Worm (Caenorhabditis elegans) whole organism, midembryonic: ENCODE results near the gene ZK856.16.

Source experiments
- T22C8.4 ChIP-seq: fragments of 200-800 bp; sonication (Bioruptor generic); IDR thresholded peaks from 2 replicates; pipeline ENCODE4 v1.3.6; 2022; ENCODE audit warnings: missing genetic modification characterization, missing compliant biosample characterization
- cog-1 ChIP-seq: sonication (generic microtip); optimal IDR thresholded peaks from 2 replicates; lab custom pipeline; 2016; ENCODE audit warnings: missing genetic modification characterization, missing compliant biosample characterization
- flt-1 ChIP-seq: fragments of 200-800 bp; sonication (Bioruptor generic); IDR thresholded peaks from 2 replicates; pipeline ENCODE4 v1.3.6; 2022; ENCODE audit warnings: missing genetic modification characterization, missing compliant biosample characterization
- klf-2 ChIP-seq: fragments of 200-800 bp; sonication (Bioruptor generic); conservative IDR thresholded peaks from 2 replicates; pipeline ENCODE4 v1.3.6; 2022; ENCODE audit warnings: missing genetic modification reagents, missing genetic modification characterization, missing compliant biosample characterization
- med-1 ChIP-seq: sonication (generic microtip); optimal IDR thresholded peaks from 2 replicates; lab custom pipeline; 2017; ENCODE audit warnings: missing genetic modification characterization, mild to moderate bottlenecking, missing compliant biosample characterization, antibody characterized with exemption, missing genetic modification reagents; ENCODE audit not compliant: insufficient read depth
- ref-1 ChIP-seq: fragments of 200-800 bp; sonication (Bioruptor generic); conservative IDR thresholded peaks from 2 replicates; pipeline ENCODE4 v1.3.6; 2022; ENCODE audit warnings: missing genetic modification reagents, missing genetic modification characterization, missing compliant biosample characterization
- tab-1 ChIP-seq: fragments of 200-800 bp; sonication (Bioruptor generic); IDR thresholded peaks from 2 replicates; pipeline ENCODE4 v1.3.6; 2022; ENCODE audit warnings: missing genetic modification characterization, missing compliant biosample characterization
- ztf-23 ChIP-seq: fragments of 200-800 bp; sonication (Bioruptor generic); IDR thresholded peaks from 2 replicates; pipeline ENCODE4 v1.3.6; 2022; ENCODE audit warnings: missing genetic modification reagents, missing genetic modification characterization, missing compliant biosample characterization
- ztf-29 ChIP-seq: fragments of 200-800 bp; sonication (Bioruptor generic); IDR thresholded peaks from 2 replicates; pipeline ENCODE4 v1.3.6; 2022; ENCODE audit warnings: missing genetic modification reagents, missing genetic modification characterization, missing compliant biosample characterization

The ZK856.16 gene

ce11 chrV:10229222-10229879 lies 24.0 kb upstream of the ZK856.16 start, which contains the start of the genes pyt-1 and fipr-7:
Gene pyt-1 (minus strand): TSS chrV:10229322.
Gene fipr-7 (plus strand): TSS chrV:10229829.
- TF ChIP-seq ref-1 (GFP tag; lab: Robert Waterston, UW): no peak
- TF ChIP-seq ztf-23 (GFP tag; lab: Robert Waterston, UW): no peak
- TF ChIP-seq tab-1 (GFP tag; lab: Robert Waterston, UW): no peak
- no peak for TF ChIP-seq med-1 (GFP tag; lab: Kevin White, UChicago)
- no peak for TF ChIP-seq T22C8.4 (GFP tag; lab: Robert Waterston, UW)
- TF ChIP-seq ztf-29 (GFP tag; lab: Robert Waterston, UW): no peak
- no peak for TF ChIP-seq klf-2 (GFP tag; lab: Robert Waterston, UW)
- TF ChIP-seq flt-1 (GFP tag; lab: Robert Waterston, UW): no peak
- no peak for TF ChIP-seq cog-1 (tag; lab: Kevin White, UChicago)

- no peak for TF ChIP-seq ztf-29 (GFP tag; lab: Robert Waterston, UW)
- TF ChIP-seq T22C8.4 (GFP tag; lab: Robert Waterston, UW): no peak
- no peak for TF ChIP-seq ref-1 (GFP tag; lab: Robert Waterston, UW)
- TF ChIP-seq klf-2 (GFP tag; lab: Robert Waterston, UW): no peak
These were observed 23.0 kb upstream of the ZK856.16 start, which contains the start of gene fipr-4 for ce11 chrV:10228360-10228759. Gene fipr-4 (minus strand): TSS chrV:10228460.

- TF ChIP-seq flt-1 (GFP tag; lab: Robert Waterston, UW) (no peak), ref-1 (GFP tag; lab: Robert Waterston, UW) (no peak), tab-1 (GFP tag; lab: Robert Waterston, UW) (no peak), ztf-29 (GFP tag; lab: Robert Waterston, UW) (no peak), T22C8.4 (GFP tag; lab: Robert Waterston, UW) (no peak), ztf-23 (GFP tag; lab: Robert Waterston, UW) (no peak), cog-1 (tag; lab: Kevin White, UChicago) (no peak), med-1 (GFP tag; lab: Kevin White, UChicago) (no peak), klf-2 (GFP tag; lab: Robert Waterston, UW) (no peak)
These were observed 21.9 kb upstream of the ZK856.16 start, which contains the start of gene ttr-19 for ce11 chrV:10227333-10227732. Gene ttr-19 (minus strand): TSS chrV:10227433.

ce11 chrV:10225610-10226009 lies 20.2 kb upstream of the ZK856.16 start, which contains the start of gene daf-36:
Gene daf-36 (minus strand): TSS chrV:10225710.
- no peak for TF ChIP-seq klf-2 (GFP tag; lab: Robert Waterston, UW)
- TF ChIP-seq tab-1 (GFP tag; lab: Robert Waterston, UW): no peak
- no peak for TF ChIP-seq ztf-23 (GFP tag; lab: Robert Waterston, UW)
- no peak for TF ChIP-seq cog-1 (tag; lab: Kevin White, UChicago)
- no peak for TF ChIP-seq ref-1 (GFP tag; lab: Robert Waterston, UW)
- no peak for TF ChIP-seq med-1 (GFP tag; lab: Kevin White, UChicago)
- TF ChIP-seq ztf-29 (GFP tag; lab: Robert Waterston, UW): no peak
- no peak for TF ChIP-seq T22C8.4 (GFP tag; lab: Robert Waterston, UW)
- TF ChIP-seq flt-1 (GFP tag; lab: Robert Waterston, UW): no peak

ce11 chrV:10224619-10225018 lies 19.2 kb upstream of the ZK856.16 start:
- TF ChIP-seq T22C8.4 (GFP tag; lab: Robert Waterston, UW): no peak
- TF ChIP-seq ztf-23 (GFP tag; lab: Robert Waterston, UW): no peak
- TF ChIP-seq klf-2 (GFP tag; lab: Robert Waterston, UW): no peak
- TF ChIP-seq ref-1 (GFP tag; lab: Robert Waterston, UW): no peak
- no peak for TF ChIP-seq med-1 (GFP tag; lab: Kevin White, UChicago)
- no peak for TF ChIP-seq tab-1 (GFP tag; lab: Robert Waterston, UW)
- no peak for TF ChIP-seq flt-1 (GFP tag; lab: Robert Waterston, UW)
- TF ChIP-seq cog-1 (tag; lab: Kevin White, UChicago): no peak
- TF ChIP-seq ztf-29 (GFP tag; lab: Robert Waterston, UW): no peak

- TF ChIP-seq ztf-23 (GFP tag; lab: Robert Waterston, UW) (no peak), cog-1 (tag; lab: Kevin White, UChicago) (no peak), tab-1 (GFP tag; lab: Robert Waterston, UW) (no peak)
These were observed 16.6 kb upstream of the ZK856.16 start, which contains the start of gene C12D8.20 for ce11 chrV:10222007-10222406. Gene C12D8.20 (plus strand): TSS chrV:10222307.

- TF ChIP-seq med-1 (GFP tag; lab: Kevin White, UChicago) (no peak), tab-1 (GFP tag; lab: Robert Waterston, UW) (no peak)
These were observed 15.9 kb upstream of the ZK856.16 start, which contains the start of the genes fipr-5 and fipr-9 for ce11 chrV:10221317-10221716. Gene fipr-5 (minus strand): TSS chrV:10221417. Gene fipr-9 (plus strand): TSS chrV:10221662.

- TF ChIP-seq ref-1 (GFP tag; lab: Robert Waterston, UW) (no peak), med-1 (GFP tag; lab: Kevin White, UChicago) (no peak), cog-1 (tag; lab: Kevin White, UChicago) (no peak), ztf-29 (GFP tag; lab: Robert Waterston, UW) (no peak), tab-1 (GFP tag; lab: Robert Waterston, UW) (no peak)
These were observed 15.2 kb upstream of the ZK856.16 start, which contains the start of gene C12D8.13 for ce11 chrV:10220605-10221004. Gene C12D8.13 (minus strand): TSS chrV:10220705.

ce11 chrV:10216724-10217123 lies 11.3 kb upstream of the ZK856.16 start, which contains the start of gene ZK856.14:
Gene ZK856.14 (plus strand): TSS chrV:10217024.
- TF ChIP-seq ref-1 (GFP tag; lab: Robert Waterston, UW): no peak
- TF ChIP-seq ztf-29 (GFP tag; lab: Robert Waterston, UW): no peak
- TF ChIP-seq ztf-23 (GFP tag; lab: Robert Waterston, UW): no peak
- no peak for TF ChIP-seq T22C8.4 (GFP tag; lab: Robert Waterston, UW)
- TF ChIP-seq tab-1 (GFP tag; lab: Robert Waterston, UW): no peak
- TF ChIP-seq flt-1 (GFP tag; lab: Robert Waterston, UW): no peak
- no peak for TF ChIP-seq klf-2 (GFP tag; lab: Robert Waterston, UW)
- TF ChIP-seq med-1 (GFP tag; lab: Kevin White, UChicago): no peak
- TF ChIP-seq cog-1 (tag; lab: Kevin White, UChicago): no peak
